Worm (Caenorhabditis elegans): ENCODE results near the gene F17C11.26.

DNA sequence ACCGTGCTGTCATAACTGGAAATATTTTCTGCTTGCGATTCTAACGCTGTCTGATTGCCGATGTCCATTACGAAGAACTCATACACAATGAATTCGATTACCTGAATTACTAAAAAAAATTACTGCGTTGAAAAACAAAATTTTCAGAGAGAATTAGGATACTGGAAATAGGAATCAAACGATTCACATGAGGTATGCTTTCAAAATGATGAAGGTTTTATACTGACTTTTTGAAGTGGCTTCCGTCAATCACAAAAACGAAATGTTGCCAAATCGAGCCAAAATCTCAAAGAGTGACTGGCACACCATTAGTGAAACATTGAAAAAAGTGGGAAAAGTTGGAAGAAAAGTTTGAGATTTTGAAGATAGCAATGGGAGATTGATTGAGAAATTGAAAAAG, 32.2 kb upstream of the F17C11.26 start, which contains the start of gene zzz-1:
- TF ChIP-seq lin-39 (tag; optimal IDR thresholded peaks at IDR 0.05) (no peak), elt-2 (tag; optimal IDR thresholded peaks at IDR 0.05) (no peak), snpc-4 (tag; optimal IDR thresholded peaks at IDR 0.05) (no peak), fkh-2 (tag; optimal IDR thresholded peaks at IDR 0.05) (no peak), mml-1 (tag; optimal IDR thresholded peaks at IDR 0.05) (no peak), sea-2 (GFP tag; optimal IDR thresholded peaks at IDR 0.05) (no peak)

All from whole organism, L3 larva.